Fruit fly (Drosophila melanogaster) whole organism, adult: ENCODE data around the gene CG7402.

Experiments
- CG11617 ChIP-seq: fragments of 200-800 bp; sonication (Bioruptor generic); optimal IDR thresholded peaks from 2 replicates; lab custom pipeline; 2017; ENCODE audit warnings: mild to moderate bottlenecking, missing biosample characterization, missing genetic modification reagents, missing genetic modification characterization
- CG14711 ChIP-seq: fragments of 200-800 bp; sonication (Bioruptor generic); optimal IDR thresholded peaks from 2 replicates; lab custom pipeline; 2018; ENCODE audit warnings: missing biosample characterization, mild to moderate bottlenecking, missing genetic modification characterization, moderate library complexity
- CG33017 ChIP-seq: fragments of 200-800 bp; sonication (Bioruptor generic); optimal IDR thresholded peaks from 2 replicates; lab custom pipeline; 2018; ENCODE audit warnings: missing biosample characterization, mild to moderate bottlenecking, missing genetic modification characterization, moderate library complexity
- CG5204 ChIP-seq: fragments of 200-800 bp; sonication (Bioruptor generic); optimal IDR thresholded peaks from 2 replicates; lab custom pipeline; 2016; ENCODE audit warnings: missing biosample characterization, missing genetic modification characterization
- CG7045 ChIP-seq: fragments of 200-800 bp; sonication (Bioruptor generic); optimal IDR thresholded peaks from 2 replicates; lab custom pipeline; 2017; ENCODE audit warnings: missing biosample characterization, mild to moderate bottlenecking, missing genetic modification characterization
- CG7101 ChIP-seq: fragments of 200-800 bp; sonication (Bioruptor generic); optimal IDR thresholded peaks from 2 replicates; lab custom pipeline; 2018; ENCODE audit warnings: missing biosample characterization, mild to moderate bottlenecking, missing genetic modification characterization, moderate library complexity
- Clk ChIP-seq: fragments of 200-800 bp; sonication (Bioruptor generic); optimal IDR thresholded peaks from 2 replicates; lab custom pipeline; 2017; ENCODE audit warnings: missing biosample characterization, missing genetic modification characterization
- Hr96 ChIP-seq: fragments of 200-800 bp; sonication (Bioruptor generic); optimal IDR thresholded peaks from 2 replicates; lab custom pipeline; 2016; ENCODE audit warnings: missing biosample characterization, missing genetic modification characterization
- Mnt ChIP-seq: fragments of 200-800 bp; sonication (Bioruptor generic); optimal IDR thresholded peaks from 2 replicates; lab custom pipeline; 2016; ENCODE audit warnings: missing biosample characterization, mild to moderate bottlenecking, missing genetic modification characterization
- bab1 ChIP-seq: fragments of 200-800 bp; sonication (Bioruptor generic); optimal IDR thresholded peaks from 3 replicates; lab custom pipeline; 2019; ENCODE audit warnings: missing biosample characterization, mild to moderate bottlenecking, missing genetic modification characterization, moderate library complexity
- kay ChIP-seq: fragments of 200-800 bp; sonication (Bioruptor generic); peaks from one replicate; lab custom pipeline; 2016; ENCODE audit warnings: missing biosample characterization, missing genetic modification characterization, borderline replicate concordance
- ovo ChIP-seq: fragments of 200-800 bp; sonication (Bioruptor generic); optimal IDR thresholded peaks from 2 replicates; lab custom pipeline; 2016; ENCODE audit warnings: missing biosample characterization, missing genetic modification characterization
- tj ChIP-seq: fragments of 200-800 bp; sonication (Bioruptor generic); optimal IDR thresholded peaks from 3 replicates; lab custom pipeline; 2017; ENCODE audit warnings: missing biosample characterization, mild to moderate bottlenecking, missing genetic modification characterization, moderate library complexity

DNA sequence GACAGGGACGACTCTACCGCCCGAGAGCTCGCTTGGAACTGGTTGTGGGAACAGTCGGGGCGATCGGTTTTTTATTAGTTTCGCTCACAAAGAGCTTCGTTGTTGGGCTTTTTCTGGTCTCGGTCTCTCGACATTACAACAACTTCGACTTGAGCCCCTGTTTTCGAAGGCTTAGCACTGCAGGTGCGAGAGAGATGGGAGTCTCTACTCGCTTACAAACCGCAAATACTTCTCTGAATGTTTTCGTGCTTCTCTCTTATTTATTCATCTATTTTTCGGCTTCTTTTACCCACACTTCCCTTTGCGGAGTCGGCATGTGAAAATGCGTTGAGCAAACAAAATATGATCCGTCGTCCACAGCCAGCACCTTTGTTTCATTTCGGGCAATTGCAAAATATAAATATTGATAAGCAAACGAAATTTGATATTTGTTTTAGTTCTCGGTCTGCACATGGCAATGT is 8.3 kb downstream of the CG7402 start, which contains the start of gene Tsp74F:
- TF ChIP-seq CG7101 (no peak), Hr96 (GFP tag; lab: Kevin White, UChicago) (no peak), CG33017 (no peak), kay (GFP tag; lab: Kevin White, UChicago) (no peak), CG14711 (tag; lab: Kevin White, UChicago) (no peak), CG5204 (GFP tag; lab: Kevin White, UChicago) (no peak), ovo (GFP tag; lab: Kevin White, UChicago) (no peak), CG7045 (GFP tag; lab: Kevin White, UChicago) (no peak), bab1 (no peak), CG11617 (GFP tag; lab: Kevin White, UChicago) (no peak), Clk (GFP tag; lab: Kevin White, UChicago) (no peak), Mnt (GFP tag; lab: Kevin White, UChicago) (no peak), tj (GFP tag; lab: Kevin White, UChicago) (peak; percentile 99)
